Worm (Caenorhabditis elegans) whole organism, L3 larva: ENCODE data around the gene ZK673.2.

Experiments
- R02D3.7 ChIP-seq: fragments of 150-350 bp; optimal IDR thresholded peaks from 2 replicates; lab custom pipeline; 2014; ENCODE audit warnings: missing biosample characterization, missing genetic modification characterization
- ZK546.5 ChIP-seq: sonication (generic microtip); optimal IDR thresholded peaks from 2 replicates; lab custom pipeline; 2017; ENCODE audit warnings: missing biosample characterization, missing genetic modification characterization
- ama-1 ChIP-seq: fragments of 150-350 bp; optimal IDR thresholded peaks from 2 replicates; lab custom pipeline; 2018
- ceh-28 ChIP-seq: fragments of 150-350 bp; optimal IDR thresholded peaks from 2 replicates; lab custom pipeline; 2014; ENCODE audit warnings: missing biosample characterization, missing genetic modification reagents, missing genetic modification characterization
- ceh-82 ChIP-seq: fragments of 150-350 bp; optimal IDR thresholded peaks from 2 replicates; lab custom pipeline; 2014; ENCODE audit warnings: missing biosample characterization, missing genetic modification characterization
- egl-27 ChIP-seq: sonication (generic microtip); optimal IDR thresholded peaks from 4 replicates; lab custom pipeline; 2017; ENCODE audit warnings: missing biosample characterization, missing genetic modification reagents, missing genetic modification characterization
- elt-1 ChIP-seq: fragments of 150-350 bp; optimal IDR thresholded peaks from 2 replicates; lab custom pipeline; 2014; ENCODE audit warnings: missing biosample characterization, missing genetic modification characterization
- elt-2 ChIP-seq: sonication (generic microtip); optimal IDR thresholded peaks from 2 replicates; lab custom pipeline; 2016; ENCODE audit warnings: missing genetic modification reagents, mild to moderate bottlenecking, missing genetic modification characterization, missing compliant biosample characterization
- elt-3 ChIP-seq, 3 experiments: fragments of 150-350 bp in 1 of 3; sonication (generic microtip) in 2 of 3; optimal IDR thresholded peaks; 2 replicates in 2 of 3; 4 replicates in 1 of 3; lab custom pipeline; 2014 to 2017; ENCODE audit warnings: missing biosample characterization in 3 of 3, missing genetic modification characterization in 3 of 3
- eor-1 ChIP-seq, 2 experiments: fragments of 150-350 bp; optimal IDR thresholded peaks; 2 replicates each; lab custom pipeline; 2014 to 2018; ENCODE audit warnings: missing biosample characterization in 2 of 2, missing genetic modification characterization in 2 of 2
- fkh-10 ChIP-seq: sonication (generic microtip); optimal IDR thresholded peaks from 2 replicates; lab custom pipeline; 2017; ENCODE audit warnings: missing biosample characterization, missing genetic modification reagents, missing genetic modification characterization
- fos-1 ChIP-seq: fragments of 150-350 bp; optimal IDR thresholded peaks from 2 replicates; lab custom pipeline; 2014; ENCODE audit warnings: missing biosample characterization, missing genetic modification characterization
- jun-1 ChIP-seq: fragments of 150-350 bp; optimal IDR thresholded peaks from 2 replicates; lab custom pipeline; 2014; ENCODE audit warnings: missing biosample characterization, missing genetic modification reagents, missing genetic modification characterization
- lin-15B ChIP-seq: fragments of 150-350 bp; optimal IDR thresholded peaks from 2 replicates; lab custom pipeline; 2014; ENCODE audit warnings: missing biosample characterization, missing genetic modification characterization
- lsy-12 ChIP-seq: sonication (generic microtip); optimal IDR thresholded peaks from 2 replicates; lab custom pipeline; 2016; ENCODE audit warnings: mild to moderate bottlenecking, missing genetic modification characterization, missing compliant biosample characterization
- mdl-1 ChIP-seq: fragments of 150-350 bp; optimal IDR thresholded peaks from 2 replicates; lab custom pipeline; 2014; ENCODE audit warnings: missing biosample characterization, missing genetic modification characterization
- mml-1 ChIP-seq: fragments of 150-350 bp; sonication (generic microtip); optimal IDR thresholded peaks from 3 replicates; lab custom pipeline; 2014; ENCODE audit warnings: missing biosample characterization, missing genetic modification characterization
- nfya-1 ChIP-seq: sonication (generic microtip); optimal IDR thresholded peaks from 2 replicates; lab custom pipeline; 2017; ENCODE audit warnings: missing genetic modification characterization, mild to moderate bottlenecking, missing compliant biosample characterization, antibody characterized with exemption, moderate library complexity; ENCODE audit not compliant: insufficient read depth
- nhr-11 ChIP-seq: fragments of 150-350 bp; optimal IDR thresholded peaks from 2 replicates; lab custom pipeline; 2014; ENCODE audit warnings: missing biosample characterization, missing genetic modification characterization
- nhr-25 ChIP-seq: sonication (generic microtip); optimal IDR thresholded peaks from 2 replicates; lab custom pipeline; 2017; ENCODE audit warnings: missing biosample characterization, missing genetic modification characterization
- nhr-28 ChIP-seq: fragments of 150-350 bp; optimal IDR thresholded peaks from 2 replicates; lab custom pipeline; 2014; ENCODE audit warnings: missing biosample characterization, missing genetic modification characterization
- nhr-43 ChIP-seq: sonication (generic microtip); optimal IDR thresholded peaks from 2 replicates; lab custom pipeline; 2016; ENCODE audit warnings: mild to moderate bottlenecking, missing genetic modification characterization, missing compliant biosample characterization; ENCODE audit not compliant: poor library complexity, severe bottlenecking
- nhr-67 ChIP-seq: fragments of 150-350 bp; optimal IDR thresholded peaks from 2 replicates; lab custom pipeline; 2014; ENCODE audit warnings: missing biosample characterization, missing genetic modification characterization
- nhr-76 ChIP-seq: fragments of 150-350 bp; sonication (generic microtip); optimal IDR thresholded peaks from 5 replicates; lab custom pipeline; 2014; ENCODE audit warnings: missing biosample characterization, missing genetic modification characterization
- nhr-77 ChIP-seq: fragments of 150-350 bp; optimal IDR thresholded peaks from 2 replicates; lab custom pipeline; 2014; ENCODE audit warnings: missing biosample characterization, missing genetic modification characterization
- pha-4 ChIP-seq: fragments of 150-350 bp; optimal IDR thresholded peaks from 2 replicates; lab custom pipeline; 2014; ENCODE audit warnings: missing biosample characterization, missing genetic modification reagents, missing genetic modification characterization
- pqm-1 ChIP-seq: fragments of 150-350 bp; optimal IDR thresholded peaks from 2 replicates; lab custom pipeline; 2017; ENCODE audit warnings: missing biosample characterization, missing genetic modification characterization, inconsistent platforms
- sea-2 ChIP-seq: fragments of 150-350 bp; sonication (generic microtip); optimal IDR thresholded peaks from 4 replicates; lab custom pipeline; 2014; ENCODE audit warnings: missing biosample characterization, missing genetic modification reagents, missing genetic modification characterization
- skn-1 ChIP-seq: fragments of 150-350 bp; optimal IDR thresholded peaks from 2 replicates; lab custom pipeline; 2014; ENCODE audit warnings: missing biosample characterization, missing genetic modification characterization
- snpc-4 ChIP-seq: fragments of 150-350 bp; optimal IDR thresholded peaks from 2 replicates; lab custom pipeline; 2014; ENCODE audit warnings: missing biosample characterization, missing genetic modification characterization
- tbx-2 ChIP-seq: sonication (generic microtip); optimal IDR thresholded peaks from 2 replicates; lab custom pipeline; 2016; ENCODE audit warnings: mild to moderate bottlenecking, missing genetic modification characterization, missing compliant biosample characterization
- unc-39 ChIP-seq: sonication (generic microtip); optimal IDR thresholded peaks from 4 replicates; lab custom pipeline; 2017; ENCODE audit warnings: missing biosample characterization, missing genetic modification characterization
- unc-62 ChIP-seq: fragments of 150-350 bp; sonication (generic microtip); optimal IDR thresholded peaks from 4 replicates; lab custom pipeline; 2014; ENCODE audit warnings: missing biosample characterization, missing genetic modification reagents, missing genetic modification characterization
- zag-1 ChIP-seq: fragments of 150-350 bp; optimal IDR thresholded peaks from 2 replicates; lab custom pipeline; 2014; ENCODE audit warnings: missing biosample characterization, missing genetic modification characterization
- ztf-4 ChIP-seq: fragments of 150-350 bp; optimal IDR thresholded peaks from 2 replicates; lab custom pipeline; 2014; ENCODE audit warnings: missing biosample characterization, missing genetic modification characterization

Gene ZK673.2

DNA sequence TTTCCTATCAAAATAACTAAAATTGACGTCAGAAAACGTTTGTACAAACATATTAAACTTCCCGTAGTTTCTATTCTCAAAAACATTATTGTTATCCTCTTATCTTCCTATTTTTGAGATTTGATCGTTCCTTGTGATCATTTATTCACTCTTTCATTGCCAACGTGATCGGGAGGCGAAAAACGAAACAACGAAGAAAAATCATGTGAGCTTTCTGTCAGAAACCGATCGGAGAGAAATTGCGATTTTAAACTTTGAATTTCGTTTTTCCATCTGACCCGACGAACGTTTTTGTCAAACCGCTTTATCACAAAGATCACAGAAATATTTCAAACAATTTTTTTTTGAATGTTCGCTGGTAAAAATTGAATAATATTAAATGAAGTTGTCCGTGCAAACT, 1.8 kb upstream of the ZK673.2 start (continued):
- TF ChIP-seq mml-1 (tag; lab: Kevin White, UChicago), result no peak

- no peak for TF ChIP-seq nhr-28
- TF ChIP-seq pha-4 (tag; lab: Kevin White, UChicago), result peak; percentile 75
Measured at ce11 chrII:10446814-10447213, 1.3 kb upstream of the ZK673.2 start.

- no peak for TF ChIP-seq fkh-10 (GFP tag; lab: Kevin White, UChicago)
Measured at ce11 chrII:10449707-10450106, 1.6 kb downstream of the ZK673.2 start, which contains the start of gene lin-56. Gene lin-56, plus strand, starts transcription at chrII:10450007.

- TF ChIP-seq lsy-12 (peak; percentile 62), nfya-1 (tag; lab: Kevin White, UChicago) (no peak), mml-1 (tag; lab: Kevin White, UChicago) (no peak), nhr-76 (no peak), unc-62 (GFP tag; lab: Kevin White, UChicago) (no peak), unc-39 (tag; lab: Kevin White, UChicago) (no peak), sea-2 (GFP tag; lab: Kevin White, UChicago) (no peak), ceh-28 (tag; lab: Kevin White, UChicago) (peak; percentile 30), nhr-43 (peak; percentile 55), ama-1 (lab: Kevin White, UChicago) (peak; percentile 86), zag-1 (tag; lab: Kevin White, UChicago) (no peak), elt-3 (tag; optimal IDR thresholded peaks at IDR 0.05; lab: Kevin White, UChicago) (no peak), elt-2 (tag; lab: Kevin White, UChicago) (peak; percentile 25), pha-4 (tag; lab: Kevin White, UChicago) (peak; percentile 55), ztf-4 (tag; lab: Kevin White, UChicago) (peak; percentile 58), lin-15B (tag; lab: Kevin White, UChicago) (no peak), nhr-77 (tag; lab: Kevin White, UChicago) (no peak), skn-1 (tag; lab: Kevin White, UChicago) (no peak), ceh-82 (tag; lab: Kevin White, UChicago) (no peak), tbx-2 (tag; lab: Kevin White, UChicago) (no peak), jun-1 (tag; lab: Kevin White, UChicago) (peak; percentile 48), eor-1 (tag; optimal IDR thresholded peaks at IDR 0.05; lab: Kevin White, UChicago) (no peak), nhr-67 (tag; lab: Kevin White, UChicago) (no peak), elt-1 (no peak)
Measured at ce11 chrII:10450335-10450734, 2.3 kb downstream of the ZK673.2 start.

DNA sequence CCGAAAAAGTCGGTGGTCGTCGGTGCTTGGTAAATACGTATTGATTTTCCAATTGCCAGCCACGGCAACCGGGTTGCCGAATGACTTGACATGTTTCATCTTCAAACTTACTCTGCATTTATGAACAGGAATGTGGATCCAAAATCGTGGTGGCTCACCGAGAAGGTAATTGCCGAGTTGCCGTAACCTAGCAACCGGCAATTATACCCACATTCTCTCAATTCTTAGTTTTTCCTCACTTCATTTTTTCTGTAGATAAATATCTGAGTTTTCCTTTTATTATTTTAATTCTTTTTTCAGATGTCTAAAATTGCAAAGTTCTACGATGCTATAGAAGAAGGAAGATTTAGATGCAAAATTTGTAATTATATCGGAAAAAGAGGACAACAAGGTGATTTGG, 4.6 kb downstream of the ZK673.2 start, which contains the start of gene ZK673.4:
Gene ZK673.4 (plus strand): TSS at position 301 of the 400 bp plus-strand sequence.
- no peak for TF ChIP-seq nhr-11 (tag; lab: Kevin White, UChicago)
- TF ChIP-seq pqm-1 (tag; lab: Kevin White, UChicago), result no peak
- no peak for TF ChIP-seq ceh-82 (tag; lab: Kevin White, UChicago)
- no peak for TF ChIP-seq nhr-67 (tag; lab: Kevin White, UChicago)
- TF ChIP-seq sea-2 (GFP tag; lab: Kevin White, UChicago), result no peak
- no peak for TF ChIP-seq pha-4 (tag; lab: Kevin White, UChicago)
- no peak for TF ChIP-seq snpc-4 (tag; lab: Kevin White, UChicago)
- TF ChIP-seq egl-27, result no peak
- TF ChIP-seq nhr-28, result no peak

DNA sequence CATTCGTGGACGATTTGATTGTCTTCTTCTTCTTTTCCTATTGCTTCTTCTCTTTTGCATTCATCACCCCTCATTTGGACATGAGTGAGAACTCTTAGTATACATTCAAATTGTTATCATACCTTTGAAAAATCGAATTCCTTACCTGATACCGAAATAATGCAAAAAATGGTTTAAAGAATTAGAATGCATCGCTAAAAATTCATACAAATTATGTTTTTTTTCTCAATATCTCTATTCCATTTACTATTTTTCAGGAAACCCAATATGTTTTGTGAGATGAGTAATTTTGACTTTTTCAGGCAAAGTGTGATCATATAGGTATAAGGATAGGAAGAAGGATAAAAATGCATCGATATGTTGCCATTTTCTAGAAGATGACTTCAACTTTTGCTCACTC, 8.9 kb downstream of the ZK673.2 start, which contains the start of gene ZK673.11:
Gene ZK673.11 (plus strand): TSS at position 301 of the 400 bp plus-strand sequence.
- TF ChIP-seq nhr-28 (no peak), tbx-2 (tag; lab: Kevin White, UChicago) (no peak), nhr-77 (tag; lab: Kevin White, UChicago) (no peak)

DNA sequence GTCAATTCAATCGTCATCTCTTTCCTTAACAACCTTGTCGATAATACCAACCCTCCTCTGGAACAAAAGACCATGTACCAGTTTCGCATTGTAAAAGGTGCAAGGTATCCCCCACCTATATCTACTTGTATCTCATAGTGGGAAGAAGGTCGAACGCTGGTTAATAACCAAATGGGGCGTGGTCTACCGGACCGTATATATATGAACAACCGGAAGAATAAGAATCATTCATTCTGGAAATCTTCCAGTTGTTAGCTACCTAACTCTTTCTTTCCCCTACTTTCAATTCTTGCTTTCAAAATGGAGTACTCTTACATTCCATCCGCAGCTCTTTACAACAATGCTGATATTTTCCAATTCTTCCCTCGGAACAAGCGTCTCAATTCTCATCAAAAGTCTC, 13.1 kb downstream of the ZK673.2 start, which contains the start of gene ZK673.5:
Gene ZK673.5 (plus strand): TSS at position 301 of the 400 bp plus-strand sequence.
- TF ChIP-seq lin-15B (tag; lab: Kevin White, UChicago), result no peak
- no peak for TF ChIP-seq sea-2 (GFP tag; lab: Kevin White, UChicago)
- TF ChIP-seq snpc-4 (tag; lab: Kevin White, UChicago), result no peak
- no peak for TF ChIP-seq ama-1 (lab: Kevin White, UChicago)
- TF ChIP-seq lsy-12, result no peak
- no peak for TF ChIP-seq nhr-11 (tag; lab: Kevin White, UChicago)
- TF ChIP-seq tbx-2 (tag; lab: Kevin White, UChicago), result no peak
- no peak for TF ChIP-seq ceh-28 (tag; lab: Kevin White, UChicago)
- no peak for TF ChIP-seq ceh-82 (tag; lab: Kevin White, UChicago)
- TF ChIP-seq nhr-43, result no peak
- TF ChIP-seq elt-3 (tag; optimal IDR thresholded peaks at IDR 0.05; lab: Kevin White, UChicago), result no peak
- no peak for TF ChIP-seq elt-2 (tag; lab: Kevin White, UChicago)
- no peak for TF ChIP-seq pha-4 (tag; lab: Kevin White, UChicago)
- no peak for TF ChIP-seq egl-27
- no peak for TF ChIP-seq ZK546.5 (tag; lab: Kevin White, UChicago)
- TF ChIP-seq fos-1, result no peak
- no peak for TF ChIP-seq nhr-25
- TF ChIP-seq R02D3.7, result no peak
- no peak for TF ChIP-seq mdl-1 (tag; lab: Kevin White, UChicago)
